Worm (Caenorhabditis elegans): ENCODE measurements around the gene ZK1098.6.

Gene ZK1098.6

DNA sequence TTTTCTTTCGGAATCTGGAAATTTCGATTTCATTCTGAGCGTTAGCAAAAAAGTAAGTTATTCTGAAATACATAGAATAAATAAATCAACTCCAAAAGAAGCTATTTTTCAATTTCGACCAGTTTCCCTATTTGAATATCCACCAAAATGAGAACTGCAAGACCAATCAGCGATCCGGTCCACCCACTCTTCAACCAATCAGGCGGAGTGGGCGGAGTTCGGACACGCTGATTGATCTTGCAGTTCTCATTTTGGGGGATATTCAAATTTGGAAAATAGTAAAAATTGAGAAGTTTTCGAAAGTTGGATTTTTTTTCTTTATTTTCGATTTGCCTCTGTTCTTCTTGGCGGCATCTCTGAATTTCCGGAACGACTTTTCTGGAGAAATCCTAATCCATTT is 43.9 kb downstream of the ZK1098.6 start:
- TF ChIP-seq pqm-1 (tag; optimal IDR thresholded peaks at IDR 0.05), result no peak
- no peak for TF ChIP-seq vab-7 (GFP tag; IDR thresholded peaks at IDR 0.05)
- TF ChIP-seq spr-1 (tag; optimal IDR thresholded peaks at IDR 0.05), result no peak
- TF ChIP-seq T26A8.4 (GFP tag; IDR thresholded peaks at IDR 0.05), result peak; percentile 21; the same call in 1 of the 2 replicates
- no peak for TF ChIP-seq gei-8 (GFP tag; optimal IDR thresholded peaks at IDR 0.05)
- TF ChIP-seq ztf-7 (tag; optimal IDR thresholded peaks at IDR 0.05), result no peak
- peak; percentile 42; the same call in 1 of the 2 replicates for TF ChIP-seq lin-38 (GFP tag; IDR thresholded peaks at IDR 0.05)
- TF ChIP-seq lin-39 (tag; optimal IDR thresholded peaks at IDR 0.05), result no peak
- peak; percentile 13 for TF ChIP-seq mes-2 (tag; optimal IDR thresholded peaks at IDR 0.05; ENCODE audit: poor library complexity, severe bottlenecking)
- no peak for TF ChIP-seq mxl-3 (GFP tag; optimal IDR thresholded peaks at IDR 0.05)
- TF ChIP-seq dpl-1 (GFP tag; optimal IDR thresholded peaks at IDR 0.05), result peak; percentile 85
- TF ChIP-seq mdl-1 (tag; optimal IDR thresholded peaks at IDR 0.05), result no peak
- TF ChIP-seq nhr-11 (tag; optimal IDR thresholded peaks at IDR 0.05), result no peak
- no peak for TF ChIP-seq F49E8.2 (tag; optimal IDR thresholded peaks at IDR 0.05; ENCODE audit: borderline replicate concordance)
- peak in 1 of 2 experiments; percentile 54 for TF ChIP-seq lsy-2 (tag; optimal IDR thresholded peaks at IDR 0.05)
- TF ChIP-seq unc-62 (GFP tag; optimal IDR thresholded peaks at IDR 0.05 in 1 of 2), result no peak
- no peak for TF ChIP-seq unc-62 (tag; optimal IDR thresholded peaks at IDR 0.05)
- no peak for TF ChIP-seq aha-1 (tag)
